Worm (Caenorhabditis elegans) whole organism, late embryonic: Measurements from ENCODE around the gene ZK892.6.

Experiments
- F13H6.1 ChIP-seq: sonication (generic microtip); optimal IDR thresholded peaks from 2 replicates; lab custom pipeline; 2016; ENCODE audit warnings: missing genetic modification characterization, missing compliant biosample characterization
- ama-1 ChIP-seq: fragments of 150-350 bp; optimal IDR thresholded peaks from 2 replicates; lab custom pipeline; 2014
- fkh-10 ChIP-seq: fragments of 150-350 bp; optimal IDR thresholded peaks from 2 replicates; lab custom pipeline; 2014; ENCODE audit warnings: missing biosample characterization, missing genetic modification reagents, missing genetic modification characterization
- lim-6 ChIP-seq: sonication (generic microtip); optimal IDR thresholded peaks from 2 replicates; lab custom pipeline; 2016; ENCODE audit warnings: missing genetic modification characterization, missing compliant biosample characterization
- unc-3 ChIP-seq, 2 experiments: fragments of 200-800 bp in 1 of 2; sonication (Bioruptor generic) in 1 of 2; sonication (generic microtip) in 1 of 2; conservative IDR thresholded peaks in 1 of 2; optimal IDR thresholded peaks in 1 of 2; 2 replicates each; pipeline versions ENCODE4 v1.3.6 to Lab custom; 2016 to 2022; ENCODE audit warnings: missing compliant biosample characterization in 2 of 2, missing genetic modification characterization in 2 of 2, missing genetic modification reagents in 1 of 2

ce11 chrII:9956116-9956515 lies 23.8 kb downstream of the ZK892.6 start:
- TF ChIP-seq lim-6 = no peak
- no peak for TF ChIP-seq fkh-10
- TF ChIP-seq ama-1 (lab: Kevin White, UChicago) = no peak
- TF ChIP-seq unc-3 (GFP tag; conservative IDR thresholded peaks at IDR 0.05; lab: Robert Waterston, UW) = no peak
- no peak for TF ChIP-seq unc-3 (tag; optimal IDR thresholded peaks at IDR 0.05; lab: Kevin White, UChicago)
- no peak for TF ChIP-seq F13H6.1
